Worm (Caenorhabditis elegans) whole organism, L2 larva: Measurements from ENCODE around the gene skpo-2.

ENCODE experiments used
- F13H6.1 ChIP-seq: sonication (generic microtip); optimal IDR thresholded peaks from 2 replicates; lab custom pipeline; 2016; ENCODE audit warnings: missing genetic modification characterization, missing compliant biosample characterization
- ZK546.5 ChIP-seq: sonication (generic microtip); optimal IDR thresholded peaks from 2 replicates; lab custom pipeline; 2017; ENCODE audit warnings: missing biosample characterization, missing genetic modification characterization
- aly-2 ChIP-seq: fragments of 150-350 bp; optimal IDR thresholded peaks from 2 replicates; lab custom pipeline; 2014; ENCODE audit warnings: missing biosample characterization, missing genetic modification characterization
- ama-1 ChIP-seq: fragments of 150-350 bp; optimal IDR thresholded peaks from 2 replicates; lab custom pipeline; 2018; ENCODE audit warnings: inconsistent platforms
- blmp-1 ChIP-seq: sonication (generic microtip); optimal IDR thresholded peaks from 2 replicates; lab custom pipeline; 2017; ENCODE audit warnings: missing genetic modification characterization, mild to moderate bottlenecking, missing compliant biosample characterization, antibody characterized with exemption, moderate library complexity; ENCODE audit not compliant: insufficient read depth
- crh-2 ChIP-seq: sonication (generic microtip); optimal IDR thresholded peaks from 2 replicates; lab custom pipeline; 2017; ENCODE audit warnings: missing biosample characterization, missing genetic modification characterization
- egl-27 ChIP-seq: sonication (generic microtip); optimal IDR thresholded peaks from 3 replicates; lab custom pipeline; 2017; ENCODE audit warnings: missing biosample characterization, missing genetic modification reagents, missing genetic modification characterization
- elt-1 ChIP-seq: fragments of 150-350 bp; optimal IDR thresholded peaks from 2 replicates; lab custom pipeline; 2014; ENCODE audit warnings: missing biosample characterization, missing genetic modification characterization
- fos-1 ChIP-seq: fragments of 150-350 bp; optimal IDR thresholded peaks from 2 replicates; lab custom pipeline; 2014; ENCODE audit warnings: missing biosample characterization, missing genetic modification characterization
- gmeb-1 ChIP-seq: fragments of 150-350 bp; optimal IDR thresholded peaks from 2 replicates; lab custom pipeline; 2014; ENCODE audit warnings: missing biosample characterization, missing genetic modification characterization
- lin-13 ChIP-seq: fragments of 150-350 bp; optimal IDR thresholded peaks from 2 replicates; lab custom pipeline; 2014; ENCODE audit warnings: missing biosample characterization, missing genetic modification reagents, missing genetic modification characterization
- lin-39 ChIP-seq: fragments of 150-350 bp; optimal IDR thresholded peaks from 2 replicates; lab custom pipeline; 2014; ENCODE audit warnings: missing biosample characterization, missing genetic modification reagents, missing genetic modification characterization
- lsy-2 ChIP-seq, 2 experiments: fragments of 150-350 bp in 1 of 2; sonication (generic microtip) in 1 of 2; optimal IDR thresholded peaks; 2 replicates each; lab custom pipeline; 2014 to 2017; ENCODE audit warnings: missing biosample characterization in 2 of 2, missing genetic modification characterization in 2 of 2
- mab-5 ChIP-seq: fragments of 150-350 bp; optimal IDR thresholded peaks from 2 replicates; lab custom pipeline; 2014; ENCODE audit warnings: missing biosample characterization, missing genetic modification characterization
- mbf-1 ChIP-seq: sonication (generic microtip); optimal IDR thresholded peaks from 2 replicates; lab custom pipeline; 2017; ENCODE audit warnings: missing biosample characterization, missing genetic modification characterization
- nhr-10 ChIP-seq: sonication (generic microtip); optimal IDR thresholded peaks from 2 replicates; lab custom pipeline; 2017; ENCODE audit warnings: missing biosample characterization, missing genetic modification characterization
- nhr-12 ChIP-seq: fragments of 150-350 bp; optimal IDR thresholded peaks from 2 replicates; lab custom pipeline; 2014; ENCODE audit warnings: missing biosample characterization, missing genetic modification characterization
- nhr-129 ChIP-seq: fragments of 150-350 bp; optimal IDR thresholded peaks from 2 replicates; lab custom pipeline; 2014; ENCODE audit warnings: missing biosample characterization, missing genetic modification characterization
- nhr-21 ChIP-seq: fragments of 150-350 bp; optimal IDR thresholded peaks from 2 replicates; lab custom pipeline; 2014; ENCODE audit warnings: missing biosample characterization, missing genetic modification characterization
- nhr-25 ChIP-seq: fragments of 150-350 bp; sonication (generic microtip); optimal IDR thresholded peaks from 3 replicates; lab custom pipeline; 2014; ENCODE audit warnings: missing biosample characterization, missing genetic modification characterization
- nhr-6 ChIP-seq: fragments of 150-350 bp; optimal IDR thresholded peaks from 2 replicates; lab custom pipeline; 2014; ENCODE audit warnings: missing biosample characterization, missing genetic modification characterization
- peb-1 ChIP-seq: fragments of 150-350 bp; optimal IDR thresholded peaks from 2 replicates; lab custom pipeline; 2014; ENCODE audit warnings: missing biosample characterization, missing genetic modification characterization
- sem-4 ChIP-seq: fragments of 150-350 bp; optimal IDR thresholded peaks from 2 replicates; lab custom pipeline; 2014; ENCODE audit warnings: missing biosample characterization, missing genetic modification reagents, missing genetic modification characterization
- skn-1 ChIP-seq: sonication (generic microtip); optimal IDR thresholded peaks from 2 replicates; lab custom pipeline; 2017; ENCODE audit warnings: missing biosample characterization, missing genetic modification characterization
- sma-3 ChIP-seq: sonication (generic microtip); optimal IDR thresholded peaks from 2 replicates; lab custom pipeline; 2016; ENCODE audit warnings: missing genetic modification reagents, missing genetic modification characterization, missing compliant biosample characterization
- sma-9 ChIP-seq, 2 experiments: fragments of 150-350 bp in 1 of 2; sonication (generic microtip) in 1 of 2; optimal IDR thresholded peaks; 2 replicates each; lab custom pipeline; 2014 to 2016; ENCODE audit warnings: missing genetic modification characterization in 2 of 2, mild to moderate bottlenecking in 1 of 2, missing biosample characterization in 1 of 2, missing compliant biosample characterization in 1 of 2, missing genetic modification reagents in 1 of 2, moderate library complexity in 1 of 2
- snpc-4 ChIP-seq: fragments of 150-350 bp; optimal IDR thresholded peaks from 2 replicates; lab custom pipeline; 2014; ENCODE audit warnings: missing biosample characterization, missing genetic modification characterization
- unc-39 ChIP-seq: fragments of 150-350 bp; optimal IDR thresholded peaks from 2 replicates; lab custom pipeline; 2014; ENCODE audit warnings: missing biosample characterization, missing genetic modification characterization
- ztf-11 ChIP-seq: sonication (generic microtip); optimal IDR thresholded peaks from 2 replicates; lab custom pipeline; 2017; ENCODE audit warnings: missing biosample characterization, missing genetic modification characterization
- ztf-4 ChIP-seq: fragments of 150-350 bp; optimal IDR thresholded peaks from 2 replicates; lab custom pipeline; 2014; ENCODE audit warnings: missing biosample characterization, missing genetic modification characterization

skpo-2 gene

DNA sequence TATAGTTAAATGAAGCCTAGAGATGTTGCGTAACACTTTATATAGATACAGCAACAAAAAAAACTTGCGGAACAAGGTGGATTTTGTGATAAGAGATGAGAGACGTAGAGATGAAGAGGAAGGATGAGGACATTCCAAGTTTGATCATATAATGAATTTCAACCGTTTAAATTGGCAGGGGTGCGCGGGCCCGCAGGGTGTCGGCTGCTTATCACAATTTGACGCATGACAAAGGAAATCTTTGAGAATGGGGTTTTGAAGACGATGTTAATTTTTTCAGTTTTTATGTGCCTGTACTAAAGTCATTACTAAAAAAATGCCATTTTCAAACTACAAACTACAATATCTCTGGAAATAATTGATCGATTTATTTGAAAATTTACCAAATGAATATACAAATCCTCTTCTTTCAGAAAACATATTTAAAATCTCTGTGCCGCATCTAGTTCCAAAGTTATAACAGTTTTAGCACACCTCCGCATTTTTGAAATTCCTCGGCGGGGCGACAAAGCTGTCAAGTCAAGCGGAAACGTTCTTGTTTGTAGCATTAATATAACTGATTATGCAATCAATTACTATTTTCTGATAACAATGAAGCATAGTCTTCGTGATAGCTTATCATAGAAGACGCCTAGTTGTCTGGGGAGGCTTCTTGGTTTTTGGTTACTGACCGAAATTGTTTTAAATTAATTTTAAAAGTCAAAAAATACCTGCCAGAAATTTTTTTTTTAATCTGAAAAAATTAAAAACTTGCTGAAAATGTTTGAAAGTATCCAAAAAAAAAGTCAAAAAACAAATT, 3.7 kb upstream of the skpo-2 start:
- TF ChIP-seq ama-1 (lab: Kevin White, UChicago) = no peak
- TF ChIP-seq fos-1 (tag; lab: Kevin White, UChicago) = peak; percentile 72
- peak; percentile 66 for TF ChIP-seq sma-3
- TF ChIP-seq ZK546.5 (tag; lab: Kevin White, UChicago) = no peak
- no peak for TF ChIP-seq mbf-1 (tag; lab: Kevin White, UChicago)
- no peak for TF ChIP-seq peb-1 (tag; lab: Kevin White, UChicago)
- no peak for TF ChIP-seq gmeb-1 (tag; lab: Kevin White, UChicago)
- no peak for TF ChIP-seq blmp-1 (tag; lab: Kevin White, UChicago)
- peak; percentile 90 for TF ChIP-seq sma-9 (GFP tag; optimal IDR thresholded peaks at IDR 0.05; lab: Kevin White, UChicago)
- TF ChIP-seq sma-9 (tag; optimal IDR thresholded peaks at IDR 0.05; lab: Kevin White, UChicago) = no peak
- TF ChIP-seq snpc-4 (tag; lab: Kevin White, UChicago) = peak; percentile 59
- TF ChIP-seq elt-1 (tag; lab: Kevin White, UChicago) = no peak
- TF ChIP-seq, all 48 proteins: peak for 4

DNA sequence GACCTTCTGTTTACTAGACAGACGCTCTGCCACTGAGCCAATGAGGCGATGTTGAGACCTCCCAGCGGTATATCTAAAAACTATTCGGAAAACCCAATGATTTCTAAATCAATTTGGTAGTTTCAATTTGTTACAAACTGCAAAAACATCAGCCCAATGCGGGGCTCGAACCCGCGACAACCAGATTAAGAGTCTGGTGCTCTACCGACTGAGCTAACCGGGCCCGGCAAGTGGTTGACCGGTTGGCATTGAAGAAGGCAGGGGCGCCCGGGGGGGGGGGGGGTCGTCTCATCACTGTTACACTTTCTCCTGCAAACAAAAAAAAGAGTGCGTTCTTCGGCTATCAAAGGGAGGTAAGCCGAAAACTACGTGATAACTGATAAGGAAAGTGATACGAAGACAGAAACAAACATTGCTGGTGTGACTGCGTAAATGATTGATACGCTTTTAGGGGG, 3.0 kb upstream of the skpo-2 start:
- TF ChIP-seq nhr-25 = no peak
- peak; percentile 29 for TF ChIP-seq crh-2 (tag; lab: Kevin White, UChicago)
- TF ChIP-seq nhr-6 (tag; lab: Kevin White, UChicago) = no peak
- no peak for TF ChIP-seq F13H6.1 (tag; lab: Kevin White, UChicago)
- no peak for TF ChIP-seq unc-39 (tag; lab: Kevin White, UChicago)
- no peak for TF ChIP-seq nhr-12
- peak; percentile 7 for TF ChIP-seq egl-27
- TF ChIP-seq mab-5 = no peak
- TF ChIP-seq fos-1 (tag; lab: Kevin White, UChicago) = peak; percentile 64
- TF ChIP-seq gmeb-1 (tag; lab: Kevin White, UChicago) = peak; percentile 46
- peak; percentile 27 for TF ChIP-seq lin-13 (GFP tag; lab: Kevin White, UChicago)
- peak; percentile 68 for TF ChIP-seq sma-3
- TF ChIP-seq nhr-129 = peak; percentile 12
- TF ChIP-seq sma-9 (GFP tag; optimal IDR thresholded peaks at IDR 0.05; lab: Kevin White, UChicago) = peak; percentile 16
- no peak for TF ChIP-seq sma-9 (tag; optimal IDR thresholded peaks at IDR 0.05; lab: Kevin White, UChicago)
- TF ChIP-seq nhr-21 (tag; lab: Kevin White, UChicago) = peak; percentile 6
- no peak for TF ChIP-seq aly-2 (tag; lab: Kevin White, UChicago)

DNA sequence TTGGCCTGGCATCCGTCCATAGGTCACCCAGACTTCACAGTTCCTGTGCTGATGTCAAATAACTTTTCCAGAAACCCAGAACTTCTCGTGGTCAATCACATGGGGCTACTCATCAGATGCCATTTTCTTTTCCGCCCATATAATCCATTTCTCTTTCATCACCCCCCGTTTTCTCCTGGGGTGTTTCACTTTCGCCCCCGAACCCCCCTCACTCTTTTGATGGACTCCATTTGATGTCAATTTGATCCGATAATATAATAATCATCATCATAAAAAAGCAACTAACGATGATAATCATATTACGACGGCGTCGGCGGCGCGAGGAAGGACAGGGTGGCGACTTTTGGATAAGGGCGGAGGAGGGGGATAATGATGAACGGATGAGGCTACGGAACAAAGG, 2.0 kb upstream of the skpo-2 start:
- TF ChIP-seq nhr-25 (no peak), blmp-1 (tag; lab: Kevin White, UChicago) (peak; percentile 39)

DNA sequence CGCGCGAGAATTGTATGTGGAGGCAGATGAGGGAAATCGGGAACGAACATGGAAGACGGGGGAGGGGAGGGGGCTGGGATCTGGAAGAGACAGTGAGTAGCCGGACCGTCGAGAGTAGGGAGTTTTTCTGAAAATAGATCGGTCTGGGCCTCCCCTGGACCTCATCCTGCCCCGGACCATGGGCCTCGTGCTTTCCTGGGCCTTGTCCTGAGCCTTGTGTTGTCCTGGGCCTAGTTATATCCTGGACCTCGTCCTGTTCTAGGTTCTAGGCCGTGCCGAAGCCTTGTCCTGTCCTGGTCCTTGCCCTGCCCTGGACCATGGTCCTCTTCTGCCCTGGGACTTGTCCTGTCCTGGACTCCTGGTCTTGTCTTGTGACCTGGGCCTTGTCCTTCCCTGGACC, 1.1 kb upstream of the skpo-2 start:
- no peak for TF ChIP-seq crh-2 (tag; lab: Kevin White, UChicago)
- TF ChIP-seq nhr-25 = no peak
- no peak for TF ChIP-seq nhr-129
- TF ChIP-seq skn-1 (tag; lab: Kevin White, UChicago) = no peak
- no peak for TF ChIP-seq lin-39 (tag; lab: Kevin White, UChicago)
- TF ChIP-seq lsy-2 (tag; optimal IDR thresholded peaks at IDR 0.05; lab: Kevin White, UChicago) = no peak
- no peak for TF ChIP-seq fos-1 (tag; lab: Kevin White, UChicago)
- no peak for TF ChIP-seq egl-27
- no peak for TF ChIP-seq nhr-10
- TF ChIP-seq F13H6.1 (tag; lab: Kevin White, UChicago) = no peak
- TF ChIP-seq ztf-4 (tag; lab: Kevin White, UChicago) = no peak
- TF ChIP-seq ama-1 (lab: Kevin White, UChicago) = no peak

DNA sequence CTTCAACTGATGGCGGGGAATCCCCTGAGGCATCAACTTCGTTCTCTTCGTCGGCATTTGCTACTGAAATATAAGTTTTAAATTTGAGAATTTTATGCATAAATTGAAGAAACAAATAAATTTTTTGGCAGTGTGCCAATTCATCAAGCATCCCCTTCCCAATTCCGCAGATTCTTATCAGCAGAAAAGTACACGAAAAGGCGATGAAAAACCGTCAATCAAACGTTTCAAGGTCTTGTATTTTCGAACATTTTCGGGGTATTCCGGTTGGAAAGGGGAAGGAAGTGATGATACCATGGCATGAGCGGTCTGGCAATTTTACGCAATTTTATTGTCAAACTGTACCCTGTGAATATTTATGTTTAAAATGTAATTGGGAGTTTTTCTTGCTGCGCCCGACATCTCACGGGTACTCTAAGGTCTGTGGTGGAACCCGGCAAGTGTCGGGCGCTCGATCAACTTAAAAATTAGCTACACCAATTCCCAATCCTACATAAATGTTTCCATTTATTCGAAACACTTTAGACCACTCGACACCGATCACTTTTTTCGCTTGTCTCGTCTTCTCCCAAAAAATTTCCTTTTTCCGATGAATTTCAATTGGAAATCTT, 1.3 kb downstream of the skpo-2 start:
- no peak for TF ChIP-seq ztf-11 (tag; lab: Kevin White, UChicago)
- TF ChIP-seq snpc-4 (tag; lab: Kevin White, UChicago) = peak; percentile 67
- no peak for TF ChIP-seq sem-4 (tag; lab: Kevin White, UChicago)
- TF ChIP-seq nhr-25 = peak; percentile 26
